Worm (Caenorhabditis elegans): ENCODE measurements around the gene lgc-28.
"Not testable (repeated sequence)": the region's sequence is repeated elsewhere in the genome, so short reads cannot be mapped to it uniquely, and the experiment has no call there.

Gene lgc-28

DNA sequence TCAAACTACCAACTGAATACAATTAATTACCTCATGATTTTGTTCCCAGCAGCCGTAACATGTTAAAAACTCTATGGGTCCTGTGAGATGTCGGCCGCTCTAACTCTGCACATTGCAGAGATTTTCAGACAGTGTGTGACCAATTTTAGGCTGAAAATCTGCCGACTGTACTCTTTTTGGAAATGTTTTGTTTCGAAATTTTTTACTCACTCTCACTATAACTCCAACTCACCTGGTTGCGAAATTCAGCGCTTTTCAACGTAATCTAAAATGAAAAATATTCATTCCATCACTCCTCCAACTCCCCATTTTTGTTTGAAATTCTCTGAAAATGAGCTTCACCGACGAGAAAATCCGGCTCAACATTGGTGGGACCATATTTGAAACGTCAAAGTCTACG lies 24.6 kb downstream of the lgc-28 start, which contains the start of the genes F22E5.13 and F22E5.6:
F22E5.13 (minus strand) TSS at position 101 of the 400 bp plus-strand sequence.
F22E5.6 (plus strand) TSS at position 297 of the 400 bp plus-strand sequence.
- no peak for TF ChIP-seq ceh-43 (GFP tag; optimal IDR thresholded peaks at IDR 0.05)
- no peak for TF ChIP-seq mab-5 (tag; optimal IDR thresholded peaks at IDR 0.05)
- TF ChIP-seq lin-32 (GFP tag; optimal IDR thresholded peaks at IDR 0.05) = no peak
- TF ChIP-seq drap-1 (GFP tag; optimal IDR thresholded peaks at IDR 0.05) = no peak
- no peak for TF ChIP-seq unc-39 (tag; optimal IDR thresholded peaks at IDR 0.05)
- no peak for TF ChIP-seq blmp-1 (tag; optimal IDR thresholded peaks at IDR 0.05)
- TF ChIP-seq ces-1 (GFP tag; optimal IDR thresholded peaks at IDR 0.05) = no peak
- TF ChIP-seq unc-62 (GFP tag; optimal IDR thresholded peaks at IDR 0.05) = no peak
- TF ChIP-seq elt-1 (tag; optimal IDR thresholded peaks at IDR 0.05; ENCODE audit: borderline replicate concordance, insufficient read depth) = no peak
- TF ChIP-seq ceh-83 (GFP tag; optimal IDR thresholded peaks at IDR 0.05) = no peak
- TF ChIP-seq ztf-11 (tag; optimal IDR thresholded peaks at IDR 0.05) = no peak
- no peak for TF ChIP-seq zip-8 (tag; optimal IDR thresholded peaks at IDR 0.05)

DNA sequence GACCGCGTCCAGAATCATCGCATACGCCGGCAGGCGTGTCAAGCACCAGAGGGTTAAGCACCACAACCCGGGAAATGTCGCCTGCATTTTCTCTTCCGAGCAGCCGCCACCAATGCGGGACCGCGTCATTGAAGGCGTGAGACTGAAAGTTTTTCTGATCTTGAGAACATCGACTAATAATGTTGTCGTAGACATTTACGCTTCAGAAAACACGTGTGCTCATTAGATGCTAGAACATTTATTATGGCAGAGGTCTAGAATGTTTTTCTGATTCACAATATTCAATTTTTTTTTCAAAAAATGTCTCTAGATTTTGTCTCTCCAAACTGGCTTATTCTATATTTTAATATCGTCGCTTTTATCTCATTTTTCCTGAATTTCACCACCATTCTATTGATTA lies 31.7 kb downstream of the lgc-28 start, which contains the start of gene sri-47:
sri-47 (plus strand) TSS at position 301 of the 400 bp plus-strand sequence.
- no peak for TF ChIP-seq mls-2 (tag; optimal IDR thresholded peaks at IDR 0.05)
- TF ChIP-seq elt-1 (tag; optimal IDR thresholded peaks at IDR 0.05; ENCODE audit: borderline replicate concordance, insufficient read depth) = no peak
- TF ChIP-seq cnd-1 (tag; optimal IDR thresholded peaks at IDR 0.05) = no peak
- TF ChIP-seq bed-3 (GFP tag; optimal IDR thresholded peaks at IDR 0.05) = no peak
- TF ChIP-seq nhr-12 (tag; optimal IDR thresholded peaks at IDR 0.05) = no peak
- TF ChIP-seq ces-1 (GFP tag; optimal IDR thresholded peaks at IDR 0.05) = no peak
- no peak for TF ChIP-seq ham-2 (GFP tag; optimal IDR thresholded peaks at IDR 0.05)
- no peak for TF ChIP-seq lin-32 (GFP tag; optimal IDR thresholded peaks at IDR 0.05)
- no peak for TF ChIP-seq unc-39 (tag; optimal IDR thresholded peaks at IDR 0.05)
- no peak for TF ChIP-seq ztf-11 (tag; optimal IDR thresholded peaks at IDR 0.05)
- no peak for TF ChIP-seq pha-4 (tag; optimal IDR thresholded peaks at IDR 0.05)
- no peak for TF ChIP-seq ceh-83 (GFP tag; optimal IDR thresholded peaks at IDR 0.05)
- TF ChIP-seq zip-8 (tag; optimal IDR thresholded peaks at IDR 0.05) = no peak
- no peak for TF ChIP-seq hlh-1 (tag; optimal IDR thresholded peaks at IDR 0.05)
- TF ChIP-seq flh-1 (GFP tag; optimal IDR thresholded peaks at IDR 0.05) = no peak

DNA sequence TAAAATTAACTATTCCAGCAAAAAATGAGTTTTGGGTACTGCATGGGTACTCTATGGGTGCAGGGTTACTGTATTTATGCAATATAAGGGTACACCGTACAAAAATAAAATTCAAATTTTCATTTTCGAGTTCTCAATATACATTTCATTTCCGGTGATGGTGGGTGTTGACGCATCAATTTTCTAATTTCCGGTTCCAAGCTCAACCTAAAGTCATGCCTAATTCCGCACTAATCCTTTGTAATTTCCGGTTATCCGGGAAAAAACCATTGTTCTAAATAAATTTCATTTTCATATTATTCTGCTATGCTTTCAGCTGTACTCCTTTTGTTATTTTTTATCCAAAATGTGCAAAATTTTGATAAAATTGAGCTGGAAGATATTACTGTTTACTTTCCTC lies 34.5 kb downstream of the lgc-28 start, which contains the start of gene gcy-21:
gcy-21 (plus strand) TSS at position 301 of the 400 bp plus-strand sequence.
- TF ChIP-seq lin-13 (tag; optimal IDR thresholded peaks at IDR 0.05) = no peak
- no peak for TF ChIP-seq tbx-8 (GFP tag; optimal IDR thresholded peaks at IDR 0.05)
- no peak for TF ChIP-seq nhr-28 (tag; optimal IDR thresholded peaks at IDR 0.05)

DNA sequence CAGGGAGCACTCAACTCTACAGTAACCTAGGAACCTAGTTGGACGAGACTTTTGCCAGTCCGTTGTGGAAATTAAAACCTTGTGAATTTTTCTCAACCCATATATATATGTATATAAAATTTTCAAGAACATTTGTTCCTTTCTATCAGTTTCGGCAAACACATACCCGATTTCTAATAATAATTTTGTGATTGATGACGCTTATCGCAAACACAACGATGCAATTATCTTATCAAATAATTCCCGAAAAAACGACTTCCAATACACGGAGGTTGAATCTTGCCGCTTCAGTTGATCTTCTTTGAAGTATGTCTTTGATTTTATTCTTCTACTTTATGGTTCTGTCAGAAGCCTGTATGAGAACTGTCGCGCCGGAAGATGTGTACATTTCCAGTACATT lies 40.2 kb downstream of the lgc-28 start, which contains the start of gene F22E5.2:
F22E5.2 (plus strand) TSS at position 301 of the 400 bp plus-strand sequence.
- TF ChIP-seq hlh-1 (tag; optimal IDR thresholded peaks at IDR 0.05); ham-2 (GFP tag; optimal IDR thresholded peaks at IDR 0.05); unc-62 (GFP tag; optimal IDR thresholded peaks at IDR 0.05): not testable (repeated sequence)

DNA sequence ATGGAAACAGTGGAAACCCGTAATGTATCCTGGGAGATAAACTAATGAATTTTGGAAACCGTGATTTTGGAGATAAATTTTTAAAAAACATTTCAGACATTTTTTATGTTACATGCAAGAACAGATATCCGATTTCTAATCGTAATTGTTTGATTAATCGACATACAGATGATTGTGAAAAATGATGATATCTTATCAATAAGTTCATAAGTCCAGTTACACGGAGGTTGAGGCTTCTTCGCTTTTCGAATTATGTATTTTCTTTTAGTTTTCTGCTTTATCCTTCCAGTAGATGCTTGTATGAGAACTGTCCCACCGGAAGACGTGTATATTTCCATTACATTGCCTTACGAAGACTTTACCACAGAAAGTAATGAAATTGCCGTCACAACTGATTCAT lies 40.7 kb downstream of the lgc-28 start, which contains the start of gene F22E5.22:
F22E5.22 (plus strand) TSS at position 301 of the 400 bp plus-strand sequence.
- TF ChIP-seq zip-8 (tag; optimal IDR thresholded peaks at IDR 0.05) = no peak
- TF ChIP-seq M03D4.4 (tag; optimal IDR thresholded peaks at IDR 0.05) = no peak
- no peak for TF ChIP-seq unc-62 (GFP tag; optimal IDR thresholded peaks at IDR 0.05)
- TF ChIP-seq nhr-12 (tag; optimal IDR thresholded peaks at IDR 0.05) = no peak
- TF ChIP-seq ceh-39 (tag; optimal IDR thresholded peaks at IDR 0.05) = no peak
- no peak for TF ChIP-seq ceh-43 (GFP tag; optimal IDR thresholded peaks at IDR 0.05)
- TF ChIP-seq mab-5 (tag; optimal IDR thresholded peaks at IDR 0.05) = no peak
- no peak for TF ChIP-seq blmp-1 (tag; optimal IDR thresholded peaks at IDR 0.05)
- TF ChIP-seq nhr-2 (tag; optimal IDR thresholded peaks at IDR 0.05) = no peak
- no peak for TF ChIP-seq tbx-8 (GFP tag; optimal IDR thresholded peaks at IDR 0.05)

DNA sequence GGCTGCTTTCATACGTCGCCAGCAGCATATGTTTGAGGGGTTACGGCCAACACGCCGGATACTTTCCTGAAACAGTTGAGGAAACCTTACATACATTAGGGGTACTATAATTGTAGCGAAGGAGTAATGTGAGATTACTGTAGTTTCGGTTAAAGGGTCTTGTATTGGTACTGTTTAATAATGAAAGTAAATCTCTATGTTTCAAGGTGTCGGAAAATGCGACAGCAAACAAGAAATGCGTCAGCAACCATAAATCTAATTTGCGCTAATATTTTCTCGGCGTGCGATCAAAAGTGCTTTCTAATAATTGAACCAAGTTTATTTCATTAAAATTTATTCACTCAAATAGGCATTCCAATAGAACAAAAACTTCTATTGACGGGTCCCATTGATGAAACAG lies 47.4 kb downstream of the lgc-28 start, which contains the start of gene sri-57:
sri-57 (minus strand) TSS at position 101 of the 400 bp plus-strand sequence.
- TF ChIP-seq mep-1 (tag; optimal IDR thresholded peaks at IDR 0.05); unc-62 (GFP tag; optimal IDR thresholded peaks at IDR 0.05); nhr-12 (tag; optimal IDR thresholded peaks at IDR 0.05): not testable (repeated sequence)
